Fruit fly (Drosophila melanogaster) whole organism, prepupa: ENCODE data around the gene CG13114.

Experiments
- Blimp-1 ChIP-seq: fragments of 200-800 bp; sonication (Bioruptor generic); optimal IDR thresholded peaks from 3 replicates; lab custom pipeline; 2017; ENCODE audit warnings: missing biosample characterization, missing genetic modification characterization, mild to moderate bottlenecking, moderate library complexity, missing genetic modification reagents
- CG10631 ChIP-seq: fragments of 200-800 bp; sonication (Bioruptor generic); optimal IDR thresholded peaks from 2 replicates; lab custom pipeline; 2016; ENCODE audit warnings: missing biosample characterization, missing genetic modification characterization
- CG10669 ChIP-seq: fragments of 200-800 bp; sonication (Bioruptor generic); optimal IDR thresholded peaks from 3 replicates; lab custom pipeline; 2018; ENCODE audit warnings: missing biosample characterization, mild to moderate bottlenecking, missing genetic modification characterization, moderate library complexity
- CG11294 ChIP-seq: fragments of 200-800 bp; sonication (Bioruptor generic); IDR thresholded peaks from 2 replicates; pipeline ENCODE4 v1.3.6; 2022; ENCODE audit warnings: missing biosample characterization, missing genetic modification characterization
- CG11762 ChIP-seq: fragments of 200-800 bp; sonication (Bioruptor generic); optimal IDR thresholded peaks from 3 replicates; lab custom pipeline; 2016; ENCODE audit warnings: missing biosample characterization, missing genetic modification characterization; ENCODE audit not compliant: insufficient read depth
- CG11902 ChIP-seq: fragments of 200-800 bp; sonication (Bioruptor generic); optimal IDR thresholded peaks from 3 replicates; lab custom pipeline; 2016; ENCODE audit warnings: missing biosample characterization, missing genetic modification characterization
- CG15336 ChIP-seq: fragments of 200-800 bp; sonication (Bioruptor generic); IDR thresholded peaks from 2 replicates; pipeline ENCODE4 v1.3.6; 2022; ENCODE audit warnings: missing biosample characterization, missing genetic modification characterization
- CG1621 ChIP-seq: fragments of 200-800 bp; sonication (Bioruptor generic); optimal IDR thresholded peaks from 3 replicates; lab custom pipeline; 2018; ENCODE audit warnings: missing biosample characterization, mild to moderate bottlenecking, missing genetic modification characterization
- CG16779 ChIP-seq: fragments of 200-800 bp; sonication (Bioruptor generic); optimal IDR thresholded peaks from 3 replicates; lab custom pipeline; 2017; ENCODE audit warnings: missing biosample characterization, mild to moderate bottlenecking, missing genetic modification characterization
- CG3032 ChIP-seq: fragments of 200-800 bp; optimal IDR thresholded peaks from 2 replicates; lab custom pipeline; 2019; ENCODE audit warnings: missing biosample characterization, mild to moderate bottlenecking, missing genetic modification characterization, moderate library complexity
- CG31627 ChIP-seq: fragments of 200-800 bp; sonication (Bioruptor generic); optimal IDR thresholded peaks from 3 replicates; lab custom pipeline; 2016; ENCODE audit warnings: missing biosample characterization, missing genetic modification characterization
- CG32006 ChIP-seq: fragments of 200-800 bp; sonication (Bioruptor generic); optimal IDR thresholded peaks from 3 replicates; lab custom pipeline; 2017; ENCODE audit warnings: missing biosample characterization, mild to moderate bottlenecking, missing genetic modification characterization
- CG34406 ChIP-seq: fragments of 200-800 bp; sonication (Bioruptor generic); optimal IDR thresholded peaks from 3 replicates; lab custom pipeline; 2016; ENCODE audit warnings: missing biosample characterization, missing genetic modification characterization
- CG3919 ChIP-seq: fragments of 200-800 bp; sonication (Bioruptor generic); optimal IDR thresholded peaks from 3 replicates; lab custom pipeline; 2016; ENCODE audit warnings: missing biosample characterization, missing genetic modification characterization
- CG4318 ChIP-seq: fragments of 200-800 bp; sonication (Bioruptor generic); optimal IDR thresholded peaks from 3 replicates; lab custom pipeline; 2017; ENCODE audit warnings: missing biosample characterization, mild to moderate bottlenecking, missing genetic modification characterization
- CG6276 ChIP-seq: fragments of 200-800 bp; sonication (Bioruptor generic); optimal IDR thresholded peaks from 2 replicates; lab custom pipeline; 2017; ENCODE audit warnings: missing biosample characterization, mild to moderate bottlenecking, missing genetic modification characterization
- CG6808 ChIP-seq: fragments of 200-800 bp; sonication (Bioruptor generic); optimal IDR thresholded peaks from 3 replicates; lab custom pipeline; 2017; ENCODE audit warnings: missing biosample characterization, missing genetic modification characterization, mild to moderate bottlenecking, moderate library complexity, missing genetic modification reagents
- CG8119 ChIP-seq: fragments of 200-800 bp; sonication (Bioruptor generic); IDR thresholded peaks from 3 replicates; pipeline ENCODE4 v1.3.6; 2022; ENCODE audit warnings: missing biosample characterization, missing genetic modification characterization
- CG8319 ChIP-seq: fragments of 200-800 bp; sonication (Bioruptor generic); optimal IDR thresholded peaks from 3 replicates; lab custom pipeline; 2016; ENCODE audit warnings: missing biosample characterization, missing genetic modification characterization
- CG8632 ChIP-seq: fragments of 200-800 bp; sonication (Bioruptor generic); optimal IDR thresholded peaks from 3 replicates; lab custom pipeline; 2016; ENCODE audit warnings: missing biosample characterization, missing genetic modification characterization
- CG9139 ChIP-seq: fragments of 200-800 bp; sonication (Bioruptor generic); optimal IDR thresholded peaks from 3 replicates; lab custom pipeline; 2017; ENCODE audit warnings: missing biosample characterization, mild to moderate bottlenecking, missing genetic modification characterization
- Eip75B ChIP-seq: fragments of 200-800 bp; sonication (Bioruptor generic); optimal IDR thresholded peaks from 3 replicates; lab custom pipeline; 2016; ENCODE audit warnings: missing biosample characterization, missing genetic modification characterization
- Eip78C ChIP-seq: fragments of 200-800 bp; sonication (Bioruptor generic); peaks from one replicate; lab custom pipeline; 2016; ENCODE audit warnings: missing biosample characterization, missing genetic modification characterization
- Eip93F ChIP-seq: fragments of 200-800 bp; sonication (Bioruptor generic); optimal IDR thresholded peaks from 2 replicates; lab custom pipeline; 2016; ENCODE audit warnings: missing biosample characterization, mild to moderate bottlenecking, missing genetic modification characterization
- Ets21C ChIP-seq: fragments of 200-800 bp; sonication (Bioruptor generic); optimal IDR thresholded peaks from 3 replicates; lab custom pipeline; 2016; ENCODE audit warnings: missing biosample characterization, missing genetic modification characterization
- Gug ChIP-seq: fragments of 200-800 bp; sonication (Bioruptor generic); IDR thresholded peaks from 2 replicates; pipeline ENCODE4 v1.3.6; 2022; ENCODE audit warnings: missing biosample characterization, missing genetic modification characterization
- Hr38 ChIP-seq: sonication (Bioruptor generic); optimal IDR thresholded peaks from 2 replicates; lab custom pipeline; 2016; ENCODE audit warnings: missing biosample characterization, missing genetic modification characterization
- Hr39 ChIP-seq: fragments of 200-800 bp; sonication (Bioruptor generic); optimal IDR thresholded peaks from 2 replicates; lab custom pipeline; 2016; ENCODE audit warnings: missing biosample characterization, missing genetic modification characterization
- Hr4 ChIP-seq: fragments of 200-800 bp; sonication (Bioruptor generic); optimal IDR thresholded peaks from 3 replicates; lab custom pipeline; 2016; ENCODE audit warnings: missing biosample characterization, missing genetic modification characterization
- Lpt ChIP-seq: fragments of 200-800 bp; sonication (Bioruptor generic); optimal IDR thresholded peaks from 3 replicates; lab custom pipeline; 2016; ENCODE audit warnings: missing biosample characterization, missing genetic modification characterization
- OdsH ChIP-seq: fragments of 200-800 bp; sonication (Bioruptor generic); optimal IDR thresholded peaks from 3 replicates; lab custom pipeline; 2016; ENCODE audit warnings: missing biosample characterization, missing genetic modification characterization
- Smox ChIP-seq: fragments of 200-800 bp; sonication (Bioruptor generic); optimal IDR thresholded peaks from 3 replicates; lab custom pipeline; 2016; ENCODE audit warnings: missing biosample characterization, missing genetic modification characterization
- Sox102F ChIP-seq: fragments of 200-800 bp; sonication (Bioruptor generic); optimal IDR thresholded peaks from 2 replicates; lab custom pipeline; 2016; ENCODE audit warnings: missing biosample characterization, mild to moderate bottlenecking, missing genetic modification characterization
- achi ChIP-seq: fragments of 200-800 bp; sonication (Bioruptor generic); optimal IDR thresholded peaks from 3 replicates; lab custom pipeline; 2016; ENCODE audit warnings: missing biosample characterization, missing genetic modification characterization
- acj6 ChIP-seq: fragments of 200-800 bp; sonication (Bioruptor generic); optimal IDR thresholded peaks from 3 replicates; lab custom pipeline; 2016; ENCODE audit warnings: missing biosample characterization, missing genetic modification characterization
- cyc ChIP-seq: fragments of 200-800 bp; sonication (Bioruptor generic); optimal IDR thresholded peaks from 3 replicates; lab custom pipeline; 2016; ENCODE audit warnings: missing biosample characterization, missing genetic modification characterization
- dac ChIP-seq: fragments of 200-800 bp; sonication (Bioruptor generic); optimal IDR thresholded peaks from 2 replicates; lab custom pipeline; 2017; ENCODE audit warnings: missing biosample characterization, mild to moderate bottlenecking, missing genetic modification characterization
- dsx ChIP-seq: fragments of 200-800 bp; optimal IDR thresholded peaks from 3 replicates; lab custom pipeline; 2019; ENCODE audit warnings: missing biosample characterization, mild to moderate bottlenecking, missing genetic modification characterization, moderate library complexity; ENCODE audit not compliant: poor library complexity, severe bottlenecking
- eg ChIP-seq: fragments of 200-800 bp; sonication (Bioruptor generic); IDR thresholded peaks from 3 replicates; pipeline ENCODE4 v1.3.6; 2022; ENCODE audit warnings: missing biosample characterization, missing genetic modification characterization
- esn ChIP-seq: fragments of 200-800 bp; sonication (Bioruptor generic); optimal IDR thresholded peaks from 2 replicates; lab custom pipeline; 2016; ENCODE audit warnings: missing biosample characterization, mild to moderate bottlenecking, missing genetic modification characterization, moderate library complexity
- fd59A ChIP-seq: fragments of 200-800 bp; sonication (Bioruptor generic); optimal IDR thresholded peaks from 2 replicates; lab custom pipeline; 2017; ENCODE audit warnings: missing biosample characterization, mild to moderate bottlenecking, missing genetic modification characterization, missing genetic modification reagents
- fd85E ChIP-seq: fragments of 200-800 bp; sonication (Bioruptor generic); optimal IDR thresholded peaks from 3 replicates; lab custom pipeline; 2016; ENCODE audit warnings: missing biosample characterization, missing genetic modification characterization
- fkh ChIP-seq: fragments of 200-800 bp; sonication (Bioruptor generic); optimal IDR thresholded peaks from 3 replicates; lab custom pipeline; 2017; ENCODE audit warnings: missing biosample characterization, mild to moderate bottlenecking, missing genetic modification characterization, moderate library complexity
- lz ChIP-seq: fragments of 200-800 bp; sonication (Bioruptor generic); optimal IDR thresholded peaks from 3 replicates; lab custom pipeline; 2016; ENCODE audit warnings: missing biosample characterization, missing genetic modification characterization
- net ChIP-seq: fragments of 200-800 bp; sonication (Bioruptor generic); optimal IDR thresholded peaks from 3 replicates; lab custom pipeline; 2016; ENCODE audit warnings: missing biosample characterization, missing genetic modification characterization
- salr ChIP-seq, 2 experiments: fragments of 200-800 bp; sonication (Bioruptor generic); optimal IDR thresholded peaks; 3 replicates each; lab custom pipeline; 2016 to 2018; ENCODE audit warnings: missing biosample characterization in 2 of 2, missing genetic modification characterization in 2 of 2, mild to moderate bottlenecking in 1 of 2
- spab ChIP-seq: fragments of 200-800 bp; sonication (Bioruptor generic); optimal IDR thresholded peaks from 2 replicates; lab custom pipeline; 2017; ENCODE audit warnings: missing biosample characterization, mild to moderate bottlenecking, missing genetic modification characterization, missing genetic modification reagents
- ss ChIP-seq, 2 experiments: fragments of 200-800 bp; sonication (Bioruptor generic); optimal IDR thresholded peaks; 2 replicates in 1 of 2; 3 replicates in 1 of 2; lab custom pipeline; 2017 to 2018; ENCODE audit warnings: mild to moderate bottlenecking in 2 of 2, missing biosample characterization in 2 of 2, missing genetic modification characterization in 2 of 2, moderate library complexity in 1 of 2
- svp ChIP-seq: fragments of 200-800 bp; sonication (Bioruptor generic); peaks from one replicate; lab custom pipeline; 2016; ENCODE audit warnings: missing biosample characterization, missing genetic modification characterization
- topi ChIP-seq: fragments of 200-800 bp; sonication (Bioruptor generic); optimal IDR thresholded peaks from 3 replicates; lab custom pipeline; 2016; ENCODE audit warnings: missing biosample characterization, missing genetic modification characterization
- vri ChIP-seq: fragments of 200-800 bp; sonication (Bioruptor generic); optimal IDR thresholded peaks from 3 replicates; lab custom pipeline; 2016; ENCODE audit warnings: missing biosample characterization, mild to moderate bottlenecking, missing genetic modification characterization

The CG13114 gene

dm6 chr2L:9576269-9576933, 30.8 kb downstream of the CG13114 start, which contains the start of gene Mtpalpha:
Gene Mtpalpha, minus strand, starts transcription at chr2L:9576769.
- TF ChIP-seq Ets21C (GFP tag; lab: Kevin White, UChicago) (no peak), dsx (GFP tag; lab: Kevin White, UChicago) (peak; percentile 67), achi (GFP tag; lab: Kevin White, UChicago) (peak; percentile 67), CG1621 (tag; lab: Kevin White, UChicago) (peak; percentile 93), CG10669 (peak; percentile 89), acj6 (no peak), fd85E (GFP tag; lab: Kevin White, UChicago) (peak; percentile 75), CG6808 (GFP tag; lab: Kevin White, UChicago) (peak; percentile 99), svp (GFP tag; lab: Kevin White, UChicago) (peak; percentile 79), topi (GFP tag; lab: Kevin White, UChicago) (peak; percentile 72), Sox102F (peak; percentile 78), lz (GFP tag; lab: Kevin White, UChicago) (peak; percentile 32), CG3032 (tag; lab: Kevin White, UChicago) (peak; percentile 64), CG16779 (tag; lab: Kevin White, UChicago) (peak; percentile 99), Hr4 (peak; percentile 80), CG11294 (GFP tag; lab: Robert Waterston, UW) (peak; percentile 40; the same call in 1 of the 2 replicates), Eip75B (GFP tag; lab: Kevin White, UChicago) (peak; percentile 57), salr (GFP tag; optimal IDR thresholded peaks at IDR 0.05; lab: Kevin White, UChicago) (peak; percentile 81 to 89), vri (GFP tag; lab: Kevin White, UChicago) (no peak), spab (GFP tag; lab: Kevin White, UChicago) (peak; percentile 96), Hr38 (GFP tag; lab: Kevin White, UChicago) (peak; percentile 22), fd59A (GFP tag; lab: Kevin White, UChicago) (peak; percentile 9), Blimp-1 (GFP tag; lab: Kevin White, UChicago) (peak; percentile 88), CG34406 (peak; percentile 49), CG9139 (GFP tag; lab: Kevin White, UChicago) (peak; percentile 99), CG10631 (GFP tag; lab: Kevin White, UChicago) (no peak), OdsH (GFP tag; lab: Kevin White, UChicago) (peak; percentile 58), CG8632 (GFP tag; lab: Kevin White, UChicago) (peak; percentile 71), Lpt (GFP tag; lab: Kevin White, UChicago) (peak; percentile 90), fkh (GFP tag; lab: Kevin White, UChicago) (no peak), CG11762 (GFP tag; lab: Kevin White, UChicago) (peak; percentile 91), CG8119 (GFP tag; lab: Robert Waterston, UW) (peak; percentile 92), Eip93F (GFP tag; lab: Kevin White, UChicago) (peak; percentile 78), Gug (peak; percentile 66), eg (GFP tag; lab: Robert Waterston, UW) (peak; percentile 93), Eip78C (GFP tag; lab: Kevin White, UChicago) (peak; percentile 94), net (GFP tag; lab: Kevin White, UChicago) (peak; percentile 97), CG11902 (GFP tag; lab: Kevin White, UChicago) (no peak), esn (GFP tag; lab: Kevin White, UChicago) (peak; percentile 43), CG15336 (GFP tag; lab: Robert Waterston, UW) (peak; percentile 86), CG3919 (GFP tag; lab: Kevin White, UChicago) (peak; percentile 87), CG31627 (peak; percentile 51), Hr39 (GFP tag; lab: Kevin White, UChicago) (no peak), CG4318 (peak; percentile 40), CG6276 (GFP tag; lab: Kevin White, UChicago) (peak; percentile 100), CG8319 (peak; percentile 83), cyc (GFP tag; lab: Kevin White, UChicago) (peak; percentile 48), CG32006 (GFP tag; lab: Kevin White, UChicago) (peak; percentile 75), Smox (GFP tag; lab: Kevin White, UChicago) (peak; percentile 47), ss (GFP tag; optimal IDR thresholded peaks at IDR 0.05; lab: Kevin White, UChicago) (peak; percentile 99 to 100), dac (peak; percentile 83)
